Worm (Caenorhabditis elegans) whole organism, L3 larva: ENCODE data around the gene txt-19.

ENCODE experiments used
- aly-2 ChIP-seq: fragments of 150-350 bp; optimal IDR thresholded peaks from 2 replicates; lab custom pipeline; 2014; ENCODE audit warnings: missing biosample characterization, missing genetic modification characterization
- ceh-82 ChIP-seq: fragments of 150-350 bp; optimal IDR thresholded peaks from 2 replicates; lab custom pipeline; 2014; ENCODE audit warnings: missing biosample characterization, missing genetic modification characterization
- daf-12 ChIP-seq: fragments of 150-350 bp; optimal IDR thresholded peaks from 2 replicates; lab custom pipeline; 2014; ENCODE audit warnings: missing biosample characterization, missing genetic modification reagents, missing genetic modification characterization
- lin-15B ChIP-seq: fragments of 150-350 bp; optimal IDR thresholded peaks from 2 replicates; lab custom pipeline; 2014; ENCODE audit warnings: missing biosample characterization, missing genetic modification characterization
- lin-39 ChIP-seq: fragments of 150-350 bp; optimal IDR thresholded peaks from 2 replicates; lab custom pipeline; 2018; ENCODE audit warnings: missing biosample characterization, missing genetic modification reagents, missing genetic modification characterization
- nhr-43 ChIP-seq: sonication (generic microtip); optimal IDR thresholded peaks from 2 replicates; lab custom pipeline; 2016; ENCODE audit warnings: mild to moderate bottlenecking, missing genetic modification characterization, missing compliant biosample characterization; ENCODE audit not compliant: poor library complexity, severe bottlenecking
- pha-4 ChIP-seq: fragments of 150-350 bp; optimal IDR thresholded peaks from 2 replicates; lab custom pipeline; 2014; ENCODE audit warnings: missing biosample characterization, missing genetic modification reagents, missing genetic modification characterization
- sea-2 ChIP-seq: fragments of 150-350 bp; sonication (generic microtip); optimal IDR thresholded peaks from 4 replicates; lab custom pipeline; 2014; ENCODE audit warnings: missing biosample characterization, missing genetic modification reagents, missing genetic modification characterization
- snpc-4 ChIP-seq: fragments of 150-350 bp; optimal IDR thresholded peaks from 2 replicates; lab custom pipeline; 2014; ENCODE audit warnings: missing biosample characterization, missing genetic modification characterization

- TF ChIP-seq lin-15B (tag; lab: Kevin White, UChicago) (no peak), lin-39 (no peak), aly-2 (no peak), daf-12 (tag; lab: Kevin White, UChicago) (no peak), ceh-82 (tag; lab: Kevin White, UChicago) (no peak), nhr-43 (tag; lab: Kevin White, UChicago) (no peak), pha-4 (tag; lab: Kevin White, UChicago) (no peak), snpc-4 (tag; lab: Kevin White, UChicago) (no peak), sea-2 (no peak)
These were observed 47.5 kb downstream of the txt-19 start, which contains the start of gene K08D8.12 for ce11 chrIV:12893166-12893565.
